Worm (Caenorhabditis elegans) whole organism, L4 larva: Measurements from ENCODE around the gene skat-1.

ENCODE experiments used
- lin-39 ChIP-seq: fragments of 150-350 bp; optimal IDR thresholded peaks from 2 replicates; lab custom pipeline; 2014; ENCODE audit warnings: missing biosample characterization, missing genetic modification reagents, missing genetic modification characterization
- mdl-1 ChIP-seq, 2 experiments: fragments of 150-350 bp in 1 of 2; sonication (generic microtip) in 1 of 2; optimal IDR thresholded peaks; 2 replicates each; lab custom pipeline; 2014 to 2017; ENCODE audit warnings: missing biosample characterization in 2 of 2, missing genetic modification characterization in 2 of 2

ce11 chrIII:9034133-9034532, 37.5 kb upstream of the skat-1 start:
- no peak for TF ChIP-seq mdl-1 (tag; optimal IDR thresholded peaks at IDR 0.05; lab: Kevin White, UChicago)
- no peak for TF ChIP-seq lin-39 (tag; lab: Kevin White, UChicago)
